Worm (Caenorhabditis elegans) whole organism, early embryonic: ENCODE results near the gene str-190.

ENCODE experiments used
- aly-1 ChIP-seq: sonication (generic microtip); optimal IDR thresholded peaks from 2 replicates; lab custom pipeline; 2016; ENCODE audit warnings: missing genetic modification characterization, missing compliant biosample characterization
- ama-1 ChIP-seq: fragments of 150-350 bp; optimal IDR thresholded peaks from 2 replicates; lab custom pipeline; 2014
- flt-1 ChIP-seq: fragments of 200-800 bp; sonication (Bioruptor generic); IDR thresholded peaks from 2 replicates; pipeline ENCODE4 v1.3.6; 2022; ENCODE audit warnings: missing genetic modification characterization, missing compliant biosample characterization
- hnd-1 ChIP-seq: sonication (generic microtip); optimal IDR thresholded peaks from 2 replicates; lab custom pipeline; 2016; ENCODE audit warnings: missing genetic modification characterization, missing compliant biosample characterization
- pes-1 ChIP-seq: fragments of 200-800 bp; sonication (Bioruptor generic); IDR thresholded peaks from 2 replicates; pipeline ENCODE4 v1.3.6; 2022; ENCODE audit warnings: missing genetic modification reagents, missing genetic modification characterization, missing compliant biosample characterization
- scrt-1 ChIP-seq: fragments of 200-800 bp; sonication (Bioruptor generic); IDR thresholded peaks from 2 replicates; pipeline ENCODE4 v1.3.6; 2022; ENCODE audit warnings: missing genetic modification characterization, missing compliant biosample characterization
- tbx-11 ChIP-seq: fragments of 200-800 bp; sonication (Bioruptor generic); IDR thresholded peaks from 2 replicates; pipeline ENCODE4 v1.3.6; 2022; ENCODE audit warnings: missing genetic modification characterization, missing compliant biosample characterization
- tbx-37 ChIP-seq: fragments of 200-800 bp; sonication (Bioruptor generic); conservative IDR thresholded peaks from 2 replicates; pipeline ENCODE4 v1.3.6; 2022; ENCODE audit warnings: missing genetic modification reagents, missing genetic modification characterization, missing compliant biosample characterization
- tra-4 ChIP-seq: sonication (generic microtip); optimal IDR thresholded peaks from 2 replicates; lab custom pipeline; 2017; ENCODE audit warnings: missing genetic modification characterization, missing compliant biosample characterization

- TF ChIP-seq flt-1 (no peak), tra-4 (tag; lab: Kevin White, UChicago) (no peak), hnd-1 (tag; lab: Kevin White, UChicago) (no peak), ama-1 (lab: Kevin White, UChicago) (no peak), tbx-11 (no peak), pes-1 (no peak), scrt-1 (GFP tag; lab: Robert Waterston, UW) (no peak), aly-1 (tag; lab: Kevin White, UChicago) (no peak), tbx-37 (GFP tag; lab: Robert Waterston, UW) (no peak)
These were observed 47.4 kb upstream of the str-190 start, which contains the start of gene C54F6.18 for ce11 chrV:7525695-7526094.
